Worm (Caenorhabditis elegans) whole organism, L1 larva: Measurements from ENCODE around the gene scl-2.
A peak's percentile ranks its signal among the peaks of the same experiment; 100 is the strongest.

Experiments used
- C04F5.9 ChIP-seq: sonication (generic microtip); optimal IDR thresholded peaks from 2 replicates; lab custom pipeline; 2016; ENCODE audit warnings: missing genetic modification characterization, missing compliant biosample characterization
- F16B12.6 ChIP-seq: fragments of 150-350 bp; optimal IDR thresholded peaks from 2 replicates; lab custom pipeline; 2014; ENCODE audit warnings: missing biosample characterization, missing genetic modification characterization
- ama-1 ChIP-seq: fragments of 150-350 bp; optimal IDR thresholded peaks from 2 replicates; lab custom pipeline; 2014
- ceh-63 ChIP-seq: fragments of 200-800 bp; sonication (Bioruptor generic); optimal IDR thresholded peaks from 2 replicates; lab custom pipeline; 2018; ENCODE audit warnings: mild to moderate bottlenecking, missing genetic modification characterization, missing compliant biosample characterization
- ceh-8 ChIP-seq: fragments of 200-800 bp; sonication (Bioruptor generic); optimal IDR thresholded peaks from 2 replicates; lab custom pipeline; 2018; ENCODE audit warnings: mild to moderate bottlenecking, missing genetic modification characterization, moderate library complexity, missing compliant biosample characterization
- dsc-1 ChIP-seq: sonication (generic microtip); optimal IDR thresholded peaks from 2 replicates; lab custom pipeline; 2016; ENCODE audit warnings: mild to moderate bottlenecking, missing genetic modification characterization, missing compliant biosample characterization
- efl-1 ChIP-seq, 4 experiments: fragments of 150-350 bp; optimal IDR thresholded peaks in 3 of 4; peaks in 1 of 4; 1 replicate in 1 of 4; 2 replicates in 3 of 4; lab custom pipeline; 2014; ENCODE audit warnings: missing biosample characterization in 2 of 4, missing genetic modification characterization in 2 of 4, missing genetic modification reagents in 2 of 4
- efl-3 ChIP-seq: fragments of 200-800 bp; sonication (Bioruptor generic); optimal IDR thresholded peaks from 2 replicates; lab custom pipeline; 2018; ENCODE audit warnings: mild to moderate bottlenecking, missing genetic modification characterization, missing compliant biosample characterization
- egl-13 ChIP-seq: sonication (generic microtip); optimal IDR thresholded peaks from 2 replicates; lab custom pipeline; 2016; ENCODE audit warnings: missing genotype, missing genetic modification reagents, missing genetic modification characterization, missing compliant biosample characterization
- ets-5 ChIP-seq: fragments of 200-800 bp; sonication (Bioruptor generic); IDR thresholded peaks from 2 replicates; pipeline ENCODE4 v1.3.6; 2022; ENCODE audit warnings: missing genetic modification characterization, missing compliant biosample characterization
- fkh-4 ChIP-seq: sonication (generic microtip); optimal IDR thresholded peaks from 2 replicates; lab custom pipeline; 2016; ENCODE audit warnings: missing compliant biosample characterization, missing genetic modification characterization, borderline replicate concordance
- fkh-8 ChIP-seq: sonication (generic microtip); optimal IDR thresholded peaks from 2 replicates; lab custom pipeline; 2016; ENCODE audit warnings: mild to moderate bottlenecking, missing genetic modification characterization, missing compliant biosample characterization
- grh-1 ChIP-seq: fragments of 200-800 bp; sonication (Bioruptor generic); IDR thresholded peaks from 2 replicates; pipeline ENCODE4 v1.3.6; 2022; ENCODE audit warnings: missing genetic modification reagents, missing genetic modification characterization, missing compliant biosample characterization
- hlh-17 ChIP-seq: fragments of 200-800 bp; sonication (Bioruptor generic); optimal IDR thresholded peaks from 2 replicates; lab custom pipeline; 2018; ENCODE audit warnings: missing genetic modification characterization, mild to moderate bottlenecking, missing compliant biosample characterization, moderate library complexity, borderline replicate concordance
- isw-1 ChIP-seq: fragments of 200-800 bp; sonication (Bioruptor generic); IDR thresholded peaks from 2 replicates; pipeline ENCODE4 v1.3.6; 2022; ENCODE audit warnings: missing genetic modification characterization, missing compliant biosample characterization
- jun-1 ChIP-seq: fragments of 150-350 bp; optimal IDR thresholded peaks from 2 replicates; lab custom pipeline; 2014; ENCODE audit warnings: missing biosample characterization, missing genetic modification reagents, missing genetic modification characterization
- lin-13 ChIP-seq: fragments of 150-350 bp; optimal IDR thresholded peaks from 2 replicates; lab custom pipeline; 2014; ENCODE audit warnings: missing biosample characterization, missing genetic modification reagents, missing genetic modification characterization
- lin-14 ChIP-seq: fragments of 200-800 bp; sonication (Bioruptor generic); optimal IDR thresholded peaks from 2 replicates; lab custom pipeline; 2018; ENCODE audit warnings: mild to moderate bottlenecking, missing genetic modification characterization, moderate library complexity, missing compliant biosample characterization
- lin-39 ChIP-seq: fragments of 150-350 bp; optimal IDR thresholded peaks from 2 replicates; lab custom pipeline; 2014; ENCODE audit warnings: missing biosample characterization, missing genetic modification reagents, missing genetic modification characterization
- mdl-1 ChIP-seq, 2 experiments: fragments of 150-350 bp; optimal IDR thresholded peaks; 2 replicates each; lab custom pipeline; 2014 to 2017; ENCODE audit warnings: missing biosample characterization in 2 of 2, missing genetic modification characterization in 2 of 2, inconsistent platforms in 1 of 2
- nhr-19 ChIP-seq: fragments of 200-800 bp; sonication (Bioruptor generic); conservative IDR thresholded peaks from 2 replicates; pipeline ENCODE4 v1.3.6; 2022; ENCODE audit warnings: missing genetic modification characterization, missing compliant biosample characterization
- nhr-20 ChIP-seq: sonication (generic microtip); optimal IDR thresholded peaks from 2 replicates; lab custom pipeline; 2016; ENCODE audit warnings: mild to moderate bottlenecking, missing genetic modification characterization, missing compliant biosample characterization
- nhr-28 ChIP-seq: fragments of 150-350 bp; optimal IDR thresholded peaks from 2 replicates; lab custom pipeline; 2014; ENCODE audit warnings: missing biosample characterization, missing genetic modification characterization
- nhr-47 ChIP-seq: sonication (generic microtip); optimal IDR thresholded peaks from 2 replicates; lab custom pipeline; 2016; ENCODE audit warnings: mild to moderate bottlenecking, missing genetic modification characterization, moderate library complexity, missing compliant biosample characterization
- nhr-71 ChIP-seq: sonication (generic microtip); optimal IDR thresholded peaks from 2 replicates; lab custom pipeline; 2016; ENCODE audit warnings: mild to moderate bottlenecking, missing genetic modification characterization, moderate library complexity, missing compliant biosample characterization
- nhr-76 ChIP-seq: sonication (generic microtip); optimal IDR thresholded peaks from 2 replicates; lab custom pipeline; 2017; ENCODE audit warnings: missing biosample characterization, missing genetic modification characterization
- nhr-84 ChIP-seq: sonication (generic microtip); optimal IDR thresholded peaks from 2 replicates; lab custom pipeline; 2017; ENCODE audit warnings: missing biosample characterization, missing genetic modification characterization
- nhr-90 ChIP-seq: sonication (generic microtip); optimal IDR thresholded peaks from 2 replicates; lab custom pipeline; 2016; ENCODE audit warnings: mild to moderate bottlenecking, missing genetic modification characterization, missing compliant biosample characterization; ENCODE audit not compliant: poor library complexity
- pag-3 ChIP-seq: sonication (generic microtip); optimal IDR thresholded peaks from 2 replicates; lab custom pipeline; 2017; ENCODE audit warnings: missing genetic modification characterization, mild to moderate bottlenecking, missing compliant biosample characterization, antibody characterized with exemption, borderline replicate concordance; ENCODE audit not compliant: insufficient read depth
- pqm-1 ChIP-seq: sonication (generic microtip); optimal IDR thresholded peaks from 3 replicates; lab custom pipeline; 2017; ENCODE audit warnings: missing biosample characterization, missing genetic modification characterization
- snpc-4 ChIP-seq: fragments of 150-350 bp; optimal IDR thresholded peaks from 2 replicates; lab custom pipeline; 2014; ENCODE audit warnings: missing biosample characterization, missing genetic modification characterization
- sptf-1 ChIP-seq: fragments of 150-350 bp; optimal IDR thresholded peaks from 2 replicates; lab custom pipeline; 2014; ENCODE audit warnings: missing biosample characterization, missing genetic modification characterization
- sup-37 ChIP-seq: fragments of 200-800 bp; sonication (Bioruptor generic); optimal IDR thresholded peaks from 2 replicates; lab custom pipeline; 2018; ENCODE audit warnings: mild to moderate bottlenecking, missing genetic modification characterization, missing compliant biosample characterization
- swsn-7 ChIP-seq: sonication (generic microtip); optimal IDR thresholded peaks from 2 replicates; lab custom pipeline; 2016; ENCODE audit warnings: missing genetic modification characterization, missing compliant biosample characterization
- tbx-2 ChIP-seq: sonication (generic microtip); optimal IDR thresholded peaks from 2 replicates; lab custom pipeline; 2016; ENCODE audit warnings: missing genetic modification characterization, missing compliant biosample characterization
- unc-62 ChIP-seq: fragments of 150-350 bp; optimal IDR thresholded peaks from 2 replicates; lab custom pipeline; 2014; ENCODE audit warnings: missing biosample characterization, missing genetic modification reagents, missing genetic modification characterization
- unc-86 ChIP-seq: sonication (generic microtip); optimal IDR thresholded peaks from 2 replicates; lab custom pipeline; 2016; ENCODE audit warnings: missing genetic modification characterization, missing compliant biosample characterization
- xbp-1 ChIP-seq: sonication (generic microtip); optimal IDR thresholded peaks from 2 replicates; lab custom pipeline; 2016; ENCODE audit warnings: missing genetic modification characterization, missing compliant biosample characterization
- zag-1 ChIP-seq: fragments of 150-350 bp; optimal IDR thresholded peaks from 2 replicates; lab custom pipeline; 2014; ENCODE audit warnings: missing biosample characterization, missing genetic modification characterization
- ztf-11 ChIP-seq, 2 experiments: sonication (generic microtip); optimal IDR thresholded peaks; 2 replicates each; lab custom pipeline; 2016 to 2017; ENCODE audit warnings: missing genetic modification characterization in 2 of 2, missing biosample characterization in 1 of 2, missing compliant biosample characterization in 1 of 2
- ztf-4 ChIP-seq: fragments of 150-350 bp; optimal IDR thresholded peaks from 2 replicates; lab custom pipeline; 2014; ENCODE audit warnings: missing biosample characterization, missing genetic modification characterization

Gene scl-2

ce11 chrIV:13027801-13028641 lies 29.5 kb upstream of the scl-2 start:
- TF ChIP-seq nhr-20 (tag; lab: Kevin White, UChicago) (no peak), dsc-1 (tag; lab: Kevin White, UChicago) (no peak), F16B12.6 (tag; lab: Kevin White, UChicago) (no peak), hlh-17 (GFP tag; lab: Kevin White, UChicago) (no peak), lin-13 (no peak), lin-14 (peak; percentile 70), nhr-71 (tag; lab: Kevin White, UChicago) (peak; percentile 23), sptf-1 (tag; lab: Kevin White, UChicago) (no peak), nhr-47 (tag; lab: Kevin White, UChicago) (no peak), ztf-11 (tag; optimal IDR thresholded peaks at IDR 0.05; lab: Kevin White, UChicago) (peak in 1 of 2 experiments; percentile 15), nhr-90 (no peak), tbx-2 (tag; lab: Kevin White, UChicago) (peak; percentile 42), grh-1 (GFP tag; lab: Robert Waterston, UW) (no peak), sup-37 (GFP tag; lab: Kevin White, UChicago) (no peak), isw-1 (GFP tag; lab: Robert Waterston, UW) (no peak), fkh-4 (tag; lab: Kevin White, UChicago) (no peak), zag-1 (tag; lab: Kevin White, UChicago) (no peak), efl-3 (GFP tag; lab: Kevin White, UChicago) (no peak), nhr-28 (tag; lab: Kevin White, UChicago) (no peak), pag-3 (tag; lab: Kevin White, UChicago) (no peak), egl-13 (peak; percentile 63), ama-1 (no peak), nhr-19 (no peak), ztf-4 (tag; lab: Kevin White, UChicago) (no peak), efl-1 (optimal IDR thresholded peaks at IDR 0.05; lab: Kevin White, UChicago) (no peak), efl-1 (GFP tag; optimal IDR thresholded peaks at IDR 0.05 in 1 of 2; lab: Kevin White, UChicago) (no peak), swsn-7 (tag; lab: Kevin White, UChicago) (no peak), unc-86 (tag; lab: Kevin White, UChicago) (peak; percentile 1), pqm-1 (tag; lab: Kevin White, UChicago) (no peak), nhr-84 (tag; lab: Kevin White, UChicago) (no peak), ceh-8 (GFP tag; lab: Kevin White, UChicago) (no peak), snpc-4 (tag; lab: Kevin White, UChicago) (no peak), xbp-1 (tag; lab: Kevin White, UChicago) (no peak), nhr-76 (no peak), lin-39 (tag; lab: Kevin White, UChicago) (no peak), jun-1 (tag; lab: Kevin White, UChicago) (no peak), mdl-1 (tag; optimal IDR thresholded peaks at IDR 0.05; lab: Kevin White, UChicago) (no peak), C04F5.9 (tag; lab: Kevin White, UChicago) (no peak), ets-5 (no peak), unc-62 (GFP tag; lab: Kevin White, UChicago) (no peak), fkh-8 (peak; percentile 8), ceh-63 (GFP tag; lab: Kevin White, UChicago) (no peak)
